Fruit fly (Drosophila melanogaster) S2 (cell line): ENCODE results near the gene Klp10A.

Experiments used
- CG8478 ChIP-seq: fragments of >200 bp; optimal IDR thresholded peaks from 2 replicates; lab custom pipeline; 2018
- CTCF ChIP-seq, 2 experiments: fragments of >200 bp; optimal IDR thresholded peaks; 2 replicates each; lab custom pipeline; 2018

dm6 chrX:11109670-11110069 is 27.2 kb downstream of the Klp10A start:
- no peak for TF ChIP-seq CTCF (optimal IDR thresholded peaks at IDR 0.05; lab: Kevin White, UChicago)
- no peak for TF ChIP-seq CG8478 (lab: Kevin White, UChicago)
